Worm (Caenorhabditis elegans) whole organism, L1 larva: ENCODE data around the gene C14C11.7.
A peak's percentile ranks its signal among the peaks of the same experiment; 100 is the strongest.

Experiments used
- C16A3.4 ChIP-seq: fragments of 150-350 bp; optimal IDR thresholded peaks from 2 replicates; lab custom pipeline; 2014; ENCODE audit warnings: missing biosample characterization, missing genetic modification characterization
- alr-1 ChIP-seq: fragments of 200-800 bp; sonication (Bioruptor generic); optimal IDR thresholded peaks from 2 replicates; lab custom pipeline; 2018; ENCODE audit warnings: borderline replicate concordance, mild to moderate bottlenecking, missing genetic modification characterization, missing compliant biosample characterization
- ama-1 ChIP-seq: fragments of 150-350 bp; optimal IDR thresholded peaks from 2 replicates; lab custom pipeline; 2014
- blmp-1 ChIP-seq: fragments of 150-350 bp; optimal IDR thresholded peaks from 2 replicates; lab custom pipeline; 2014; ENCODE audit warnings: missing biosample characterization, missing genetic modification characterization
- ceh-8 ChIP-seq: fragments of 200-800 bp; sonication (Bioruptor generic); optimal IDR thresholded peaks from 2 replicates; lab custom pipeline; 2018; ENCODE audit warnings: mild to moderate bottlenecking, missing genetic modification characterization, moderate library complexity, missing compliant biosample characterization
- ceh-82 ChIP-seq, 3 experiments: fragments of 150-350 bp in 1 of 3; sonication (generic microtip) in 2 of 3; optimal IDR thresholded peaks; 2 replicates each; lab custom pipeline; 2014 to 2017; ENCODE audit warnings: missing biosample characterization in 3 of 3, missing genetic modification characterization in 3 of 3
- ceh-88 ChIP-seq: fragments of 200-800 bp; sonication (Bioruptor generic); IDR thresholded peaks from 2 replicates; pipeline ENCODE4 v1.3.6; 2022; ENCODE audit warnings: missing genetic modification characterization, missing compliant biosample characterization
- ceh-90 ChIP-seq: sonication (generic microtip); optimal IDR thresholded peaks from 2 replicates; lab custom pipeline; 2016; ENCODE audit warnings: missing genetic modification characterization, missing compliant biosample characterization
- ces-1 ChIP-seq: fragments of 150-350 bp; optimal IDR thresholded peaks from 2 replicates; lab custom pipeline; 2014; ENCODE audit warnings: missing biosample characterization, missing genetic modification reagents, missing genetic modification characterization
- dpl-1 ChIP-seq, 3 experiments: fragments of 150-350 bp in 2 of 3; sonication (generic microtip) in 1 of 3; optimal IDR thresholded peaks; 2 replicates each; lab custom pipeline; 2014 to 2017; ENCODE audit warnings: missing biosample characterization in 3 of 3, missing genetic modification characterization in 3 of 3, missing genetic modification reagents in 3 of 3
- efl-1 ChIP-seq, 4 experiments: fragments of 150-350 bp; optimal IDR thresholded peaks in 3 of 4; peaks in 1 of 4; 1 replicate in 1 of 4; 2 replicates in 3 of 4; lab custom pipeline; 2014; ENCODE audit warnings: missing biosample characterization in 2 of 4, missing genetic modification characterization in 2 of 4, missing genetic modification reagents in 2 of 4
- egl-27 ChIP-seq, 2 experiments: fragments of 150-350 bp in 1 of 2; sonication (generic microtip); optimal IDR thresholded peaks; 3 replicates each; lab custom pipeline; 2017 to 2018; ENCODE audit warnings: missing biosample characterization in 2 of 2, missing genetic modification characterization in 2 of 2, missing genetic modification reagents in 2 of 2
- elt-2 ChIP-seq: sonication (generic microtip); optimal IDR thresholded peaks from 2 replicates; lab custom pipeline; 2016; ENCODE audit warnings: missing genetic modification characterization, mild to moderate bottlenecking, inconsistent platforms, missing compliant biosample characterization, missing genetic modification reagents
- elt-3 ChIP-seq, 6 experiments: fragments of 150-350 bp in 1 of 6; sonication (generic microtip); optimal IDR thresholded peaks; 2 replicates each; lab custom pipeline; 2017 to 2018; ENCODE audit warnings: missing biosample characterization in 6 of 6, missing genetic modification characterization in 6 of 6, inconsistent platforms in 1 of 6
- fkh-4 ChIP-seq: sonication (generic microtip); optimal IDR thresholded peaks from 2 replicates; lab custom pipeline; 2016; ENCODE audit warnings: missing compliant biosample characterization, missing genetic modification characterization, borderline replicate concordance
- grh-1 ChIP-seq: fragments of 200-800 bp; sonication (Bioruptor generic); IDR thresholded peaks from 2 replicates; pipeline ENCODE4 v1.3.6; 2022; ENCODE audit warnings: missing genetic modification reagents, missing genetic modification characterization, missing compliant biosample characterization
- irx-1 ChIP-seq: sonication (generic microtip); optimal IDR thresholded peaks from 2 replicates; lab custom pipeline; 2016; ENCODE audit warnings: missing genetic modification characterization, missing compliant biosample characterization
- jun-1 ChIP-seq: fragments of 150-350 bp; optimal IDR thresholded peaks from 2 replicates; lab custom pipeline; 2014; ENCODE audit warnings: missing biosample characterization, missing genetic modification reagents, missing genetic modification characterization
- lin-13 ChIP-seq: fragments of 150-350 bp; optimal IDR thresholded peaks from 2 replicates; lab custom pipeline; 2014; ENCODE audit warnings: missing biosample characterization, missing genetic modification reagents, missing genetic modification characterization
- lin-14 ChIP-seq: fragments of 200-800 bp; sonication (Bioruptor generic); optimal IDR thresholded peaks from 2 replicates; lab custom pipeline; 2018; ENCODE audit warnings: mild to moderate bottlenecking, missing genetic modification characterization, moderate library complexity, missing compliant biosample characterization
- lin-15B ChIP-seq: fragments of 150-350 bp; sonication (generic microtip); optimal IDR thresholded peaks from 3 replicates; lab custom pipeline; 2014; ENCODE audit warnings: missing biosample characterization, missing genetic modification characterization
- lin-35 ChIP-seq, 2 experiments: fragments of 150-350 bp; optimal IDR thresholded peaks; 2 replicates each; lab custom pipeline; 2014; ENCODE audit warnings: missing biosample characterization in 2 of 2, missing genetic modification characterization in 2 of 2, missing genetic modification reagents in 2 of 2
- lsy-2 ChIP-seq, 2 experiments: fragments of 150-350 bp; optimal IDR thresholded peaks; 2 replicates each; lab custom pipeline; 2014; ENCODE audit warnings: missing biosample characterization in 2 of 2, missing genetic modification characterization in 2 of 2
- mdl-1 ChIP-seq, 2 experiments: fragments of 150-350 bp; optimal IDR thresholded peaks; 2 replicates each; lab custom pipeline; 2014 to 2017; ENCODE audit warnings: missing biosample characterization in 2 of 2, missing genetic modification characterization in 2 of 2, inconsistent platforms in 1 of 2
- mef-2 ChIP-seq: fragments of 150-350 bp; optimal IDR thresholded peaks from 2 replicates; lab custom pipeline; 2014; ENCODE audit warnings: missing biosample characterization, missing genetic modification characterization
- mep-1 ChIP-seq: fragments of 150-350 bp; optimal IDR thresholded peaks from 2 replicates; lab custom pipeline; 2014; ENCODE audit warnings: missing biosample characterization, missing genetic modification characterization
- nhr-19 ChIP-seq: fragments of 200-800 bp; sonication (Bioruptor generic); conservative IDR thresholded peaks from 2 replicates; pipeline ENCODE4 v1.3.6; 2022; ENCODE audit warnings: missing genetic modification characterization, missing compliant biosample characterization
- nhr-20 ChIP-seq: sonication (generic microtip); optimal IDR thresholded peaks from 2 replicates; lab custom pipeline; 2016; ENCODE audit warnings: mild to moderate bottlenecking, missing genetic modification characterization, missing compliant biosample characterization
- nhr-28 ChIP-seq: fragments of 150-350 bp; optimal IDR thresholded peaks from 2 replicates; lab custom pipeline; 2014; ENCODE audit warnings: missing biosample characterization, missing genetic modification characterization
- nhr-47 ChIP-seq: sonication (generic microtip); optimal IDR thresholded peaks from 2 replicates; lab custom pipeline; 2016; ENCODE audit warnings: mild to moderate bottlenecking, missing genetic modification characterization, moderate library complexity, missing compliant biosample characterization
- nhr-71 ChIP-seq: sonication (generic microtip); optimal IDR thresholded peaks from 2 replicates; lab custom pipeline; 2016; ENCODE audit warnings: mild to moderate bottlenecking, missing genetic modification characterization, moderate library complexity, missing compliant biosample characterization
- nhr-76 ChIP-seq: sonication (generic microtip); optimal IDR thresholded peaks from 2 replicates; lab custom pipeline; 2017; ENCODE audit warnings: missing biosample characterization, missing genetic modification characterization
- nhr-85 ChIP-seq: sonication (generic microtip); peaks from one replicate; lab custom pipeline; 2016; ENCODE audit warnings: missing genetic modification characterization, inconsistent platforms, missing compliant biosample characterization
- nhr-90 ChIP-seq: sonication (generic microtip); optimal IDR thresholded peaks from 2 replicates; lab custom pipeline; 2016; ENCODE audit warnings: mild to moderate bottlenecking, missing genetic modification characterization, missing compliant biosample characterization; ENCODE audit not compliant: poor library complexity
- pag-3 ChIP-seq: sonication (generic microtip); optimal IDR thresholded peaks from 2 replicates; lab custom pipeline; 2017; ENCODE audit warnings: missing genetic modification characterization, mild to moderate bottlenecking, missing compliant biosample characterization, antibody characterized with exemption, borderline replicate concordance; ENCODE audit not compliant: insufficient read depth
- rnt-1 ChIP-seq: sonication (generic microtip); optimal IDR thresholded peaks from 2 replicates; lab custom pipeline; 2016; ENCODE audit warnings: mild to moderate bottlenecking, missing genetic modification characterization, moderate library complexity, missing compliant biosample characterization
- skn-1 ChIP-seq: fragments of 150-350 bp; optimal IDR thresholded peaks from 2 replicates; lab custom pipeline; 2014; ENCODE audit warnings: missing biosample characterization, missing genetic modification characterization
- snu-23 ChIP-seq: sonication (generic microtip); optimal IDR thresholded peaks from 2 replicates; lab custom pipeline; 2016; ENCODE audit warnings: missing genetic modification characterization, missing compliant biosample characterization
- sptf-1 ChIP-seq: fragments of 150-350 bp; optimal IDR thresholded peaks from 2 replicates; lab custom pipeline; 2014; ENCODE audit warnings: missing biosample characterization, missing genetic modification characterization
- tbx-2 ChIP-seq: sonication (generic microtip); optimal IDR thresholded peaks from 2 replicates; lab custom pipeline; 2016; ENCODE audit warnings: missing genetic modification characterization, missing compliant biosample characterization
- unc-130 ChIP-seq: fragments of 150-350 bp; optimal IDR thresholded peaks from 2 replicates; lab custom pipeline; 2017; ENCODE audit warnings: missing biosample characterization, missing genetic modification characterization, inconsistent platforms
- unc-86 ChIP-seq: sonication (generic microtip); optimal IDR thresholded peaks from 2 replicates; lab custom pipeline; 2016; ENCODE audit warnings: missing genetic modification characterization, missing compliant biosample characterization

The C14C11.7 gene

ce11 chrV:5693595-5693994, 27.7 kb upstream of the C14C11.7 start:
- TF ChIP-seq grh-1 (GFP tag; lab: Robert Waterston, UW) (peak; percentile 59), mdl-1 (tag; optimal IDR thresholded peaks at IDR 0.05; lab: Kevin White, UChicago) (peak in 1 of 2 experiments; percentile 47), tbx-2 (tag; lab: Kevin White, UChicago) (peak; percentile 43), pag-3 (tag; lab: Kevin White, UChicago) (no peak), nhr-20 (peak; percentile 77), snu-23 (GFP tag; lab: Kevin White, UChicago) (peak; percentile 52), irx-1 (tag; lab: Kevin White, UChicago) (no peak), egl-27 (tag; optimal IDR thresholded peaks at IDR 0.05; lab: Kevin White, UChicago) (no peak), elt-3 (tag; optimal IDR thresholded peaks at IDR 0.05; lab: Kevin White, UChicago) (peak; percentile 50 to 97 (median 68)), lin-14 (GFP tag; lab: Kevin White, UChicago) (peak; percentile 70), blmp-1 (peak; percentile 88), lsy-2 (tag; optimal IDR thresholded peaks at IDR 0.05; lab: Kevin White, UChicago) (peak in 1 of 2 experiments; percentile 38), sptf-1 (tag; lab: Kevin White, UChicago) (no peak), nhr-71 (tag; lab: Kevin White, UChicago) (peak; percentile 65), jun-1 (no peak), nhr-19 (GFP tag; lab: Robert Waterston, UW) (peak; percentile 51), nhr-47 (peak; percentile 15), mep-1 (tag; lab: Kevin White, UChicago) (no peak), mef-2 (tag; lab: Kevin White, UChicago) (no peak), unc-130 (peak; percentile 79), nhr-76 (tag; lab: Kevin White, UChicago) (no peak), ces-1 (GFP tag; lab: Kevin White, UChicago) (no peak), nhr-90 (tag; lab: Kevin White, UChicago) (peak; percentile 56), dpl-1 (GFP tag; optimal IDR thresholded peaks at IDR 0.05; lab: Kevin White, UChicago) (no peak), nhr-85 (tag; lab: Kevin White, UChicago) (peak; percentile 94), efl-1 (optimal IDR thresholded peaks at IDR 0.05; lab: Kevin White, UChicago) (no peak), efl-1 (GFP tag; optimal IDR thresholded peaks at IDR 0.05 in 1 of 2; lab: Kevin White, UChicago) (peak in 1 of 2 experiments; percentile 66), nhr-28 (no peak), unc-86 (no peak), ceh-88 (GFP tag; lab: Robert Waterston, UW) (no peak)
- TF ChIP-seq, all 84 proteins: peak for 16

ce11 chrV:5691665-5692407, 25.9 kb upstream of the C14C11.7 start, which contains the start of gene F25B4.8:
F25B4.8 (minus strand) TSS chrV:5691715.
- TF ChIP-seq blmp-1 (peak; percentile 35), elt-2 (tag; lab: Kevin White, UChicago) (no peak), elt-3 (tag; optimal IDR thresholded peaks at IDR 0.05; lab: Kevin White, UChicago) (peak in 2 of 6 experiments; percentile 20 to 46), fkh-4 (no peak), efl-1 (optimal IDR thresholded peaks at IDR 0.05; lab: Kevin White, UChicago) (no peak), efl-1 (GFP tag; optimal IDR thresholded peaks at IDR 0.05 in 1 of 2; lab: Kevin White, UChicago) (peak in 1 of 2 experiments; percentile 84)

- TF ChIP-seq mep-1 (tag; lab: Kevin White, UChicago) = peak; percentile 53
- peak; percentile 32 to 36 for TF ChIP-seq efl-1 (optimal IDR thresholded peaks at IDR 0.05; lab: Kevin White, UChicago)
- TF ChIP-seq efl-1 (GFP tag; optimal IDR thresholded peaks at IDR 0.05 in 1 of 2; lab: Kevin White, UChicago) = peak; percentile 25 to 87
- peak in 1 of 2 experiments; percentile 47 for TF ChIP-seq lsy-2 (tag; optimal IDR thresholded peaks at IDR 0.05; lab: Kevin White, UChicago)
- no peak for TF ChIP-seq ceh-8 (GFP tag; lab: Kevin White, UChicago)
- peak; percentile 57 for TF ChIP-seq nhr-20
- peak; percentile 69 for TF ChIP-seq nhr-19 (GFP tag; lab: Robert Waterston, UW)
- peak; percentile 9 for TF ChIP-seq lin-15B (tag; lab: Kevin White, UChicago)
- no peak for TF ChIP-seq ceh-90 (tag; lab: Kevin White, UChicago)
- TF ChIP-seq C16A3.4 (tag; lab: Kevin White, UChicago) = peak; percentile 10
- TF ChIP-seq rnt-1 (tag; lab: Kevin White, UChicago) = peak; percentile 5
- peak in 1 of 3 experiments; percentile 12 for TF ChIP-seq ceh-82 (tag; optimal IDR thresholded peaks at IDR 0.05; lab: Kevin White, UChicago)
- TF ChIP-seq alr-1 (tag; lab: Kevin White, UChicago) = no peak
- peak; percentile 6 for TF ChIP-seq skn-1
- peak; percentile 60 for TF ChIP-seq blmp-1
- TF ChIP-seq nhr-71 (tag; lab: Kevin White, UChicago) = peak; percentile 48
- TF ChIP-seq lin-35 (GFP tag; optimal IDR thresholded peaks at IDR 0.05; lab: Kevin White, UChicago) = peak in 1 of 2 experiments; percentile 8
- peak; percentile 42 for TF ChIP-seq lin-14 (GFP tag; lab: Kevin White, UChicago)
- no peak for TF ChIP-seq lin-13 (GFP tag; lab: Kevin White, UChicago)
- TF ChIP-seq ama-1 = no peak
- no peak for TF ChIP-seq grh-1 (GFP tag; lab: Robert Waterston, UW)
- peak in 2 of 6 experiments; percentile 18 to 39 for TF ChIP-seq elt-3 (tag; optimal IDR thresholded peaks at IDR 0.05; lab: Kevin White, UChicago)
- peak; percentile 24 to 37 (median 31) for TF ChIP-seq dpl-1 (GFP tag; optimal IDR thresholded peaks at IDR 0.05; lab: Kevin White, UChicago)
These were observed 21.5 kb upstream of the C14C11.7 start, which contains the start of gene F25B4.7 for ce11 chrV:5687115-5687979. F25B4.7 (minus strand) TSS chrV:5687226.
